Fruit fly (Drosophila melanogaster) Kc167 (cell line): ENCODE results near the gene MFS9.

Experiments used
- Sin3A ChIP-seq: fragments of >200 bp; optimal IDR thresholded peaks from 2 replicates; lab custom pipeline; 2018; ENCODE audit warnings: missing external identifiers
- h ChIP-seq: fragments of >200 bp; optimal IDR thresholded peaks from 3 replicates; lab custom pipeline; 2018; ENCODE audit warnings: missing external identifiers
- psq ChIP-seq: fragments of >200 bp; optimal IDR thresholded peaks from 2 replicates; lab custom pipeline; 2017; ENCODE audit warnings: missing external identifiers

DNA sequence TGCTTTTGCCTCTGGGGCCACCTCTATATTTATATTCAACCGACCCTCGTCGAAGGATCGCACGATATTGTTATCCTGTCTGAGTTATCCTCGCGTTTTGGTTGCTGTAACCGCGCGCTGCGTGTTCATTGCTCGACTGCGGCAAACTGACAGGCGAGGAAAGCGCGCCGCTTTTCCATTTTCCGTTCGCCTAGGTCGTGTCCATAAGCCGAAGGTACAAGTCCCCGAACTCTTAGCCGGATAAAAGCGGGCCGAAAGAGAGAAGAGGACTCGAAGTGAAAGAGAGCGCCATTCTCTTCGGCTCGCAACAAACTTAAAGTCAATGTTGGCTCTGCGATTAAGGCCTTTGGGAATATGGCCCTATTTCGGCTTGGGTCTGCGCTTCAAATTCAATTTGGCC, 27.8 kb downstream of the MFS9 start, which contains the start of gene Gfrl:
- no peak for TF ChIP-seq Sin3A (lab: Kevin White, UChicago)
- no peak for TF ChIP-seq psq
- TF ChIP-seq h (lab: Kevin White, UChicago) = no peak
